Worm (Caenorhabditis elegans) whole organism, L3 larva: ENCODE measurements around the gene B0336.12.

Experiments used
- R02D3.7 ChIP-seq: fragments of 150-350 bp; optimal IDR thresholded peaks from 2 replicates; lab custom pipeline; 2014; ENCODE audit warnings: missing biosample characterization, missing genetic modification characterization
- ceh-9 ChIP-seq: sonication (generic microtip); optimal IDR thresholded peaks from 2 replicates; lab custom pipeline; 2018; ENCODE audit warnings: missing biosample characterization, missing genetic modification characterization
- egl-27 ChIP-seq: sonication (generic microtip); optimal IDR thresholded peaks from 4 replicates; lab custom pipeline; 2017; ENCODE audit warnings: missing biosample characterization, missing genetic modification reagents, missing genetic modification characterization
- elt-3 ChIP-seq, 3 experiments: fragments of 150-350 bp in 1 of 3; sonication (generic microtip) in 2 of 3; optimal IDR thresholded peaks; 2 replicates in 2 of 3; 4 replicates in 1 of 3; lab custom pipeline; 2014 to 2017; ENCODE audit warnings: missing biosample characterization in 3 of 3, missing genetic modification characterization in 3 of 3
- fkh-10 ChIP-seq: sonication (generic microtip); optimal IDR thresholded peaks from 2 replicates; lab custom pipeline; 2017; ENCODE audit warnings: missing biosample characterization, missing genetic modification reagents, missing genetic modification characterization
- jun-1 ChIP-seq: fragments of 150-350 bp; optimal IDR thresholded peaks from 2 replicates; lab custom pipeline; 2014; ENCODE audit warnings: missing biosample characterization, missing genetic modification reagents, missing genetic modification characterization
- nfya-1 ChIP-seq: sonication (generic microtip); optimal IDR thresholded peaks from 2 replicates; lab custom pipeline; 2017; ENCODE audit warnings: missing genetic modification characterization, mild to moderate bottlenecking, missing compliant biosample characterization, antibody characterized with exemption, moderate library complexity; ENCODE audit not compliant: insufficient read depth
- nhr-12 ChIP-seq: fragments of 150-350 bp; optimal IDR thresholded peaks from 2 replicates; lab custom pipeline; 2014; ENCODE audit warnings: missing biosample characterization, missing genetic modification characterization
- pha-4 ChIP-seq: fragments of 150-350 bp; optimal IDR thresholded peaks from 2 replicates; lab custom pipeline; 2014; ENCODE audit warnings: missing biosample characterization, missing genetic modification reagents, missing genetic modification characterization
- unc-62 ChIP-seq: fragments of 150-350 bp; sonication (generic microtip); optimal IDR thresholded peaks from 4 replicates; lab custom pipeline; 2014; ENCODE audit warnings: missing biosample characterization, missing genetic modification reagents, missing genetic modification characterization
- ztf-11 ChIP-seq: fragments of 150-350 bp; optimal IDR thresholded peaks from 2 replicates; lab custom pipeline; 2014; ENCODE audit warnings: missing biosample characterization, missing genetic modification characterization
- ztf-4 ChIP-seq: fragments of 150-350 bp; optimal IDR thresholded peaks from 2 replicates; lab custom pipeline; 2014; ENCODE audit warnings: missing biosample characterization, missing genetic modification characterization

- TF ChIP-seq jun-1 (tag; lab: Kevin White, UChicago) (no peak), nhr-12 (tag; lab: Kevin White, UChicago) (no peak), fkh-10 (GFP tag; lab: Kevin White, UChicago) (no peak), ztf-4 (no peak), elt-3 (tag; optimal IDR thresholded peaks at IDR 0.05; lab: Kevin White, UChicago) (no peak), ztf-11 (tag; lab: Kevin White, UChicago) (no peak), egl-27 (tag; lab: Kevin White, UChicago) (no peak), R02D3.7 (tag; lab: Kevin White, UChicago) (no peak), nfya-1 (tag; lab: Kevin White, UChicago) (no peak), unc-62 (GFP tag; lab: Kevin White, UChicago) (no peak), ceh-9 (tag; lab: Kevin White, UChicago) (no peak), pha-4 (tag; lab: Kevin White, UChicago) (no peak)
Measured at ce11 chrIII:5665710-5666109, 44.2 kb downstream of the B0336.12 start.
